Fruit fly (Drosophila melanogaster) whole organism, pupa: Measurements from ENCODE around the gene CG9568.

Source experiments
- CG10348 ChIP-seq: fragments of 200-800 bp; sonication (Bioruptor generic); IDR thresholded peaks from 2 replicates; pipeline ENCODE4 v1.3.6; 2022; ENCODE audit warnings: missing biosample characterization, missing genetic modification characterization
- CG13204 ChIP-seq: fragments of 200-800 bp; sonication (Bioruptor generic); optimal IDR thresholded peaks from 2 replicates; lab custom pipeline; 2018; ENCODE audit warnings: missing biosample characterization, mild to moderate bottlenecking, missing genetic modification characterization, moderate library complexity
- CG14655 ChIP-seq: fragments of 200-800 bp; sonication (Bioruptor generic); optimal IDR thresholded peaks from 3 replicates; lab custom pipeline; 2017; ENCODE audit warnings: mild to moderate bottlenecking, missing biosample characterization, missing genetic modification reagents, missing genetic modification characterization
- CG32121 ChIP-seq: fragments of 200-800 bp; sonication (Bioruptor generic); IDR thresholded peaks from 2 replicates; pipeline ENCODE4 v1.3.6; 2022; ENCODE audit warnings: missing biosample characterization, missing genetic modification characterization
- CG34367 ChIP-seq: fragments of 200-800 bp; sonication (Bioruptor generic); optimal IDR thresholded peaks from 2 replicates; lab custom pipeline; 2018; ENCODE audit warnings: missing biosample characterization, mild to moderate bottlenecking, missing genetic modification characterization
- CG4496 ChIP-seq: fragments of 200-800 bp; sonication (Bioruptor generic); IDR thresholded peaks from 3 replicates; pipeline ENCODE4 v1.3.6; 2022; ENCODE audit warnings: missing biosample characterization, missing genetic modification characterization
- CG8159 ChIP-seq: fragments of 200-800 bp; sonication (Bioruptor generic); optimal IDR thresholded peaks from 3 replicates; lab custom pipeline; 2018; ENCODE audit warnings: missing biosample characterization, mild to moderate bottlenecking, missing genetic modification characterization, moderate library complexity
- CG8301 ChIP-seq: fragments of 200-800 bp; sonication (Bioruptor generic); optimal IDR thresholded peaks from 2 replicates; lab custom pipeline; 2018; ENCODE audit warnings: missing biosample characterization, mild to moderate bottlenecking, missing genetic modification characterization
- EcR ChIP-seq: fragments of 200-800 bp; sonication (Bioruptor generic); optimal IDR thresholded peaks from 3 replicates; lab custom pipeline; 2019; ENCODE audit warnings: missing biosample characterization, missing genetic modification characterization, mild to moderate bottlenecking, moderate library complexity, missing genetic modification reagents
- Ets98B ChIP-seq: fragments of 200-800 bp; sonication (Bioruptor generic); IDR thresholded peaks from 2 replicates; pipeline ENCODE4 v1.3.6; 2022; ENCODE audit warnings: missing biosample characterization, missing genetic modification characterization
- Pif1B ChIP-seq: fragments of 200-800 bp; sonication (Bioruptor generic); optimal IDR thresholded peaks from 3 replicates; lab custom pipeline; 2016; ENCODE audit warnings: missing biosample characterization, missing genetic modification characterization
- Snoo ChIP-seq: fragments of 200-800 bp; sonication (Bioruptor generic); optimal IDR thresholded peaks from 3 replicates; lab custom pipeline; 2017; ENCODE audit warnings: missing biosample characterization, mild to moderate bottlenecking, missing genetic modification characterization, inconsistent platforms
- gl ChIP-seq: fragments of 200-800 bp; sonication (Bioruptor generic); optimal IDR thresholded peaks from 2 replicates; lab custom pipeline; 2018; ENCODE audit warnings: missing biosample characterization, mild to moderate bottlenecking, missing genetic modification characterization
- rn ChIP-seq: fragments of 200-800 bp; sonication (Bioruptor generic); IDR thresholded peaks from 2 replicates; pipeline ENCODE4 v1.3.6; 2022; ENCODE audit warnings: missing biosample characterization, missing genetic modification characterization

dm6 chr2L:9013968-9014367 lies 3.6 kb downstream of the CG9568 start, which contains the start of gene Rcd-1r:
- TF ChIP-seq CG34367 (tag; lab: Kevin White, UChicago), result no peak
- TF ChIP-seq CG8159 (tag; lab: Kevin White, UChicago), result no peak
- TF ChIP-seq Snoo (tag; lab: Kevin White, UChicago), result no peak
- TF ChIP-seq CG10348 (GFP tag; lab: Robert Waterston, UW), result no peak
- TF ChIP-seq rn (GFP tag; lab: Robert Waterston, UW), result no peak
- TF ChIP-seq Pif1B, result no peak
- TF ChIP-seq EcR (GFP tag; lab: Kevin White, UChicago), result no peak
- no peak for TF ChIP-seq CG4496 (GFP tag; lab: Robert Waterston, UW)
- TF ChIP-seq gl, result no peak
- TF ChIP-seq CG8301 (tag; lab: Kevin White, UChicago), result no peak
- no peak for TF ChIP-seq CG32121 (GFP tag; lab: Robert Waterston, UW)
- TF ChIP-seq CG14655 (GFP tag; lab: Kevin White, UChicago), result no peak
- TF ChIP-seq CG13204, result no peak
- no peak for TF ChIP-seq Ets98B
